Fruit fly (Drosophila melanogaster) whole organism, embryonic: ENCODE results near the gene CG32483.
A peak's percentile ranks its signal among the peaks of the same experiment; 100 is the strongest.

Experiments
- CG12104 ChIP-seq: fragments of 200-800 bp; sonication (Bioruptor generic); optimal IDR thresholded peaks from 3 replicates; lab custom pipeline; 2016; ENCODE audit warnings: missing biosample characterization, missing genetic modification characterization
- CG12391 ChIP-seq: fragments of 200-800 bp; sonication (Bioruptor generic); optimal IDR thresholded peaks from 3 replicates; lab custom pipeline; 2018; ENCODE audit warnings: missing biosample characterization, mild to moderate bottlenecking, missing genetic modification characterization, moderate library complexity
- CG13424 ChIP-seq: fragments of 200-800 bp; sonication (Bioruptor generic); optimal IDR thresholded peaks from 2 replicates; lab custom pipeline; 2019; ENCODE audit warnings: missing biosample characterization, mild to moderate bottlenecking, missing genetic modification characterization, moderate library complexity
- CG2712 ChIP-seq: fragments of 200-800 bp; optimal IDR thresholded peaks from 3 replicates; lab custom pipeline; 2019; ENCODE audit warnings: missing biosample characterization, mild to moderate bottlenecking, missing genetic modification characterization, moderate library complexity
- CG8765 ChIP-seq: fragments of 200-800 bp; sonication (Bioruptor generic); IDR thresholded peaks from 2 replicates; pipeline ENCODE4 v1.3.6; 2022; ENCODE audit warnings: missing biosample characterization, missing genetic modification characterization
- Dek ChIP-seq: fragments of 200-800 bp; sonication (Bioruptor generic); optimal IDR thresholded peaks from 3 replicates; lab custom pipeline; 2019; ENCODE audit warnings: missing biosample characterization, mild to moderate bottlenecking, missing genetic modification characterization, moderate library complexity
- Hr51 ChIP-seq, 2 experiments: fragments of 200-800 bp; sonication (Bioruptor generic); optimal IDR thresholded peaks; 2 replicates in 1 of 2; 3 replicates in 1 of 2; lab custom pipeline; 2016 to 2018; ENCODE audit warnings: missing biosample characterization in 2 of 2, missing genetic modification characterization in 2 of 2, mild to moderate bottlenecking in 1 of 2, moderate library complexity in 1 of 2
- Hr78 ChIP-seq, 2 experiments: fragments of 200-800 bp in 1 of 2; fragments of >200 bp in 1 of 2; sonication (Bioruptor generic) in 1 of 2; optimal IDR thresholded peaks; 2 replicates each; lab custom pipeline; 2017 to 2019; ENCODE audit warnings: missing biosample characterization in 2 of 2, missing genetic modification characterization in 2 of 2, mild to moderate bottlenecking in 1 of 2, moderate library complexity in 1 of 2
- Lhr ChIP-seq: fragments of 200-800 bp; sonication (Bioruptor generic); optimal IDR thresholded peaks from 3 replicates; lab custom pipeline; 2017; ENCODE audit warnings: mild to moderate bottlenecking, missing biosample characterization, missing genetic modification reagents, missing genetic modification characterization
- Xbp1 ChIP-seq: fragments of 200-800 bp; sonication (Bioruptor generic); optimal IDR thresholded peaks from 3 replicates; lab custom pipeline; 2016; ENCODE audit warnings: missing biosample characterization, mild to moderate bottlenecking, missing genetic modification characterization
- crc ChIP-seq: fragments of 200-800 bp; sonication (Bioruptor generic); optimal IDR thresholded peaks from 2 replicates; lab custom pipeline; 2016; ENCODE audit warnings: missing biosample characterization, missing genetic modification characterization
- crp ChIP-seq, 2 experiments: fragments of 200-800 bp; sonication (Bioruptor generic); optimal IDR thresholded peaks; 2 replicates in 1 of 2; 3 replicates in 1 of 2; lab custom pipeline; 2017; ENCODE audit warnings: missing biosample characterization in 2 of 2, missing genetic modification characterization in 2 of 2, mild to moderate bottlenecking in 1 of 2, moderate library complexity in 1 of 2
- slou ChIP-seq: fragments of 200-800 bp; sonication (Bioruptor generic); optimal IDR thresholded peaks from 3 replicates; lab custom pipeline; 2016; ENCODE audit warnings: missing biosample characterization, missing genetic modification characterization

dm6 chr3L:699368-700150 lies 9.7 kb upstream of the CG32483 start:
- peak; percentile 69 for TF ChIP-seq CG12391 (tag; lab: Kevin White, UChicago)
- peak; percentile 7 for TF ChIP-seq Dek (tag; lab: Kevin White, UChicago)
- TF ChIP-seq CG2712 (tag; lab: Kevin White, UChicago), result peak; percentile 37
- no peak for TF ChIP-seq slou (GFP tag; lab: Kevin White, UChicago)
- TF ChIP-seq Xbp1, result peak; percentile 34
- no peak for TF ChIP-seq Hr78 (GFP tag; optimal IDR thresholded peaks at IDR 0.05; lab: Kevin White, UChicago)
- TF ChIP-seq crc (GFP tag; lab: Kevin White, UChicago), result no peak
- no peak for TF ChIP-seq CG8765 (GFP tag; lab: Robert Waterston, UW)
- peak; percentile 13 for TF ChIP-seq CG12104
- peak; percentile 53 for TF ChIP-seq CG13424
- peak in 1 of 2 experiments; percentile 64 for TF ChIP-seq Hr51 (GFP tag; optimal IDR thresholded peaks at IDR 0.05; lab: Kevin White, UChicago)
- no peak for TF ChIP-seq Lhr (GFP tag; lab: Kevin White, UChicago)
- peak in 1 of 2 experiments; percentile 6 for TF ChIP-seq crp (GFP tag; optimal IDR thresholded peaks at IDR 0.05; lab: Kevin White, UChicago)
